Worm (Caenorhabditis elegans) whole organism, young adult: ENCODE measurements around the gene srt-35.
"Not testable (repeated sequence)": the region's sequence is repeated elsewhere in the genome, so short reads cannot be mapped to it uniquely, and the experiment has no call there.

Experiments used
- F10E7.11 ChIP-seq: sonication (generic microtip); optimal IDR thresholded peaks from 2 replicates; lab custom pipeline; 2017; ENCODE audit warnings: mild to moderate bottlenecking, missing genetic modification characterization, moderate library complexity, missing compliant biosample characterization
- F22D6.2 ChIP-seq: sonication (generic microtip); optimal IDR thresholded peaks from 2 replicates; lab custom pipeline; 2016; ENCODE audit warnings: mild to moderate bottlenecking, missing genetic modification characterization, missing compliant biosample characterization
- F55B11.4 ChIP-seq: sonication (generic microtip); optimal IDR thresholded peaks from 2 replicates; lab custom pipeline; 2016; ENCODE audit warnings: missing compliant biosample characterization, missing genetic modification characterization, borderline replicate concordance; ENCODE audit not compliant: insufficient read depth
- K11D2.4 ChIP-seq: fragments of 200-800 bp; sonication (Bioruptor generic); IDR thresholded peaks from 2 replicates; pipeline ENCODE4 v1.3.6; 2022; ENCODE audit warnings: missing genetic modification reagents, missing genetic modification characterization, missing compliant biosample characterization
- K12H6.12 ChIP-seq: fragments of 200-800 bp; sonication (Bioruptor generic); optimal IDR thresholded peaks from 2 replicates; lab custom pipeline; 2018; ENCODE audit warnings: mild to moderate bottlenecking, missing genetic modification characterization, missing compliant biosample characterization
- Y56A3A.18 ChIP-seq: fragments of 200-800 bp; sonication (Bioruptor generic); IDR thresholded peaks from 2 replicates; pipeline ENCODE4 v1.3.6; 2022; ENCODE audit warnings: missing genetic modification reagents, missing genetic modification characterization, missing compliant biosample characterization
- Y95B8A.8 ChIP-seq: fragments of 200-800 bp; sonication (Bioruptor generic); IDR thresholded peaks from 2 replicates; pipeline ENCODE4 v1.3.6; 2022; ENCODE audit warnings: missing genetic modification reagents, missing genetic modification characterization, missing compliant biosample characterization
- akir-1 ChIP-seq: fragments of 200-800 bp; sonication (Bioruptor generic); optimal IDR thresholded peaks from 2 replicates; lab custom pipeline; 2018; ENCODE audit warnings: mild to moderate bottlenecking, missing genetic modification characterization, moderate library complexity, missing compliant biosample characterization
- aptf-2 ChIP-seq: fragments of 200-800 bp; sonication (Bioruptor generic); conservative IDR thresholded peaks from 2 replicates; pipeline ENCODE4 v1.3.6; 2022; ENCODE audit warnings: missing genetic modification reagents, missing genetic modification characterization, missing compliant biosample characterization
- athp-1 ChIP-seq: sonication (generic microtip); optimal IDR thresholded peaks from 2 replicates; lab custom pipeline; 2017; ENCODE audit warnings: mild to moderate bottlenecking, missing genetic modification characterization, missing compliant biosample characterization
- attf-3 ChIP-seq: fragments of 200-800 bp; sonication (Bioruptor generic); conservative IDR thresholded peaks from 2 replicates; pipeline ENCODE4 v1.3.6; 2022; ENCODE audit warnings: missing genetic modification reagents, missing genetic modification characterization, missing compliant biosample characterization
- attf-5 ChIP-seq: fragments of 200-800 bp; sonication (Bioruptor generic); optimal IDR thresholded peaks from 2 replicates; lab custom pipeline; 2018; ENCODE audit warnings: mild to moderate bottlenecking, missing genetic modification characterization, missing compliant biosample characterization
- bed-1 ChIP-seq: fragments of 200-800 bp; sonication (Bioruptor generic); IDR thresholded peaks from 2 replicates; pipeline ENCODE4 v1.3.6; 2022; ENCODE audit warnings: missing genetic modification reagents, missing genetic modification characterization, missing compliant biosample characterization
- cebp-2 ChIP-seq: fragments of 200-800 bp; sonication (Bioruptor generic); IDR thresholded peaks from 2 replicates; pipeline ENCODE4 v1.3.6; 2022; ENCODE audit warnings: missing genetic modification characterization, missing compliant biosample characterization
- ceh-40 ChIP-seq: fragments of 200-800 bp; sonication (Bioruptor generic); IDR thresholded peaks from 2 replicates; pipeline ENCODE4 v1.3.6; 2022; ENCODE audit warnings: missing genetic modification characterization, missing compliant biosample characterization
- ceh-79 ChIP-seq: sonication (generic microtip); optimal IDR thresholded peaks from 2 replicates; lab custom pipeline; 2017; ENCODE audit warnings: mild to moderate bottlenecking, missing genetic modification characterization, missing compliant biosample characterization
- dox-1 ChIP-seq: fragments of 200-800 bp; sonication (Bioruptor generic); IDR thresholded peaks from 2 replicates; pipeline ENCODE4 v1.3.6; 2022; ENCODE audit warnings: missing genetic modification reagents, missing genetic modification characterization, missing compliant biosample characterization
- dpff-1 ChIP-seq: sonication (generic microtip); optimal IDR thresholded peaks from 2 replicates; lab custom pipeline; 2017; ENCODE audit warnings: mild to moderate bottlenecking, missing genetic modification characterization, missing compliant biosample characterization
- efl-1 ChIP-seq: fragments of 150-350 bp; optimal IDR thresholded peaks from 2 replicates; lab custom pipeline; 2014; ENCODE audit warnings: missing biosample characterization, missing genetic modification reagents, missing genetic modification characterization
- hlh-12 ChIP-seq: sonication (generic microtip); optimal IDR thresholded peaks from 2 replicates; lab custom pipeline; 2016; ENCODE audit warnings: missing genetic modification characterization, missing compliant biosample characterization
- lsy-27 ChIP-seq: sonication (generic microtip); optimal IDR thresholded peaks from 2 replicates; lab custom pipeline; 2017; ENCODE audit warnings: missing genetic modification characterization, mild to moderate bottlenecking, missing compliant biosample characterization, antibody characterized with exemption, missing genotype, borderline replicate concordance; ENCODE audit not compliant: insufficient read depth
- pbrm-1 ChIP-seq: fragments of 200-800 bp; sonication (Bioruptor generic); IDR thresholded peaks from 2 replicates; pipeline ENCODE4 v1.3.6; 2022; ENCODE audit warnings: missing genetic modification reagents, missing genetic modification characterization, missing compliant biosample characterization
- pha-4 ChIP-seq: fragments of 150-350 bp; sonication (generic microtip); optimal IDR thresholded peaks from 2 replicates; lab custom pipeline; 2014; ENCODE audit warnings: missing biosample characterization, missing genetic modification reagents, missing genetic modification characterization
- sdz-38 ChIP-seq: sonication (generic microtip); optimal IDR thresholded peaks from 2 replicates; lab custom pipeline; 2016; ENCODE audit warnings: missing genotype, missing genetic modification characterization, missing compliant biosample characterization
- sea-2 ChIP-seq: fragments of 200-800 bp; sonication (Bioruptor generic); IDR thresholded peaks from 2 replicates; pipeline ENCODE4 v1.3.6; 2022; ENCODE audit warnings: missing genetic modification characterization, missing compliant biosample characterization
- snpc-1.1 ChIP-seq: sonication (generic microtip); optimal IDR thresholded peaks from 2 replicates; lab custom pipeline; 2017; ENCODE audit warnings: missing genetic modification characterization, mild to moderate bottlenecking, missing compliant biosample characterization, antibody characterized with exemption, moderate library complexity, missing genotype, missing genetic modification reagents; ENCODE audit not compliant: insufficient read depth
- snpc-4 ChIP-seq, 5 experiments: fragments of 150-350 bp in 1 of 5; sonication (generic microtip) in 4 of 5; optimal IDR thresholded peaks; 2 replicates each; lab custom pipeline; 2014 to 2018; ENCODE audit warnings: missing genetic modification characterization in 5 of 5, missing biosample characterization in 3 of 5, antibody characterized with exemption in 2 of 5, mild to moderate bottlenecking in 2 of 5, missing compliant biosample characterization in 2 of 5, missing genotype in 2 of 5, moderate library complexity in 2 of 5, missing genetic modification reagents in 1 of 5
- unc-130 ChIP-seq: sonication (generic microtip); optimal IDR thresholded peaks from 2 replicates; lab custom pipeline; 2016; ENCODE audit warnings: missing genetic modification reagents, missing genetic modification characterization, missing compliant biosample characterization
- ztf-26 ChIP-seq: sonication (generic microtip); optimal IDR thresholded peaks from 2 replicates; lab custom pipeline; 2017; ENCODE audit warnings: missing genetic modification characterization, missing compliant biosample characterization
- ztf-28 ChIP-seq: fragments of 200-800 bp; sonication (Bioruptor generic); IDR thresholded peaks from 2 replicates; pipeline ENCODE4 v1.3.6; 2022; ENCODE audit warnings: missing genetic modification reagents, missing genetic modification characterization, missing compliant biosample characterization

Gene srt-35

ce11 chrV:4240292-4240691 lies 24.1 kb downstream of the srt-35 start, which contains the start of gene srh-204:
Gene srh-204, minus strand, starts transcription at chrV:4240392.
- TF ChIP-seq ztf-26 (tag; lab: Kevin White, UChicago): no peak
- TF ChIP-seq ztf-28 (GFP tag; lab: Robert Waterston, UW): no peak
- TF ChIP-seq snpc-1.1 (tag; lab: Kevin White, UChicago): no peak
- TF ChIP-seq F22D6.2: no peak
- TF ChIP-seq ceh-79 (tag; lab: Kevin White, UChicago): no peak
- TF ChIP-seq athp-1 (tag; lab: Kevin White, UChicago): no peak
- no peak for TF ChIP-seq dpff-1 (tag; lab: Kevin White, UChicago)

- TF ChIP-seq snpc-4 (GFP tag; optimal IDR thresholded peaks at IDR 0.05; lab: Kevin White, UChicago) (no peak), snpc-4 (tag; optimal IDR thresholded peaks at IDR 0.05; lab: Kevin White, UChicago) (no peak), ceh-40 (no peak), bed-1 (GFP tag; lab: Robert Waterston, UW) (no peak), lsy-27 (no peak), aptf-2 (GFP tag; lab: Robert Waterston, UW) (no peak), cebp-2 (GFP tag; lab: Robert Waterston, UW) (no peak), F55B11.4 (no peak), Y95B8A.8 (GFP tag; lab: Robert Waterston, UW) (no peak), pha-4 (tag; lab: Kevin White, UChicago) (no peak)
Observed at ce11 chrV:4236118-4236517, 28.3 kb downstream of the srt-35 start, which contains the start of gene nlp-13. Gene nlp-13, plus strand, starts transcription at chrV:4236418.

- TF ChIP-seq sea-2 (no peak), pbrm-1 (GFP tag; lab: Robert Waterston, UW) (no peak), akir-1 (GFP tag; lab: Kevin White, UChicago) (no peak), K12H6.12 (tag; lab: Kevin White, UChicago) (no peak), ztf-28 (GFP tag; lab: Robert Waterston, UW) (no peak), efl-1 (GFP tag; lab: Kevin White, UChicago) (no peak), attf-3 (GFP tag; lab: Robert Waterston, UW) (no peak), aptf-2 (GFP tag; lab: Robert Waterston, UW) (no peak), sdz-38 (tag; lab: Kevin White, UChicago) (no peak)
- TF ChIP-seq, all 124 proteins: peak for 0
Observed at ce11 chrV:4219342-4219741, 45.1 kb downstream of the srt-35 start, which contains the start of gene nlp-9. Gene nlp-9, plus strand, starts transcription at chrV:4219642.

- TF ChIP-seq unc-130 (no peak), K11D2.4 (0 out of 2 replicates have a peak, but pooled peaks have one; percentile 31), Y56A3A.18 (GFP tag; lab: Robert Waterston, UW) (no peak), dox-1 (GFP tag; lab: Robert Waterston, UW) (no peak)
Observed at ce11 chrV:4218268-4218667, 46.1 kb downstream of the srt-35 start.

ce11 chrV:4216902-4217301 lies 47.5 kb downstream of the srt-35 start:
- TF ChIP-seq akir-1 (GFP tag; lab: Kevin White, UChicago): no peak

- TF ChIP-seq hlh-12 (tag; lab: Kevin White, UChicago); F10E7.11; attf-5 (GFP tag; lab: Kevin White, UChicago): not testable (repeated sequence)
Observed at ce11 chrV:4215856-4216255, 48.6 kb downstream of the srt-35 start, which contains the start of gene H43I07.4. Gene H43I07.4, plus strand, starts transcription at chrV:4216156.
